Fruit fly (Drosophila melanogaster) whole organism, embryonic: ENCODE measurements around the gene mRpL13.
A peak's percentile ranks its signal among the peaks of the same experiment; 100 is the strongest.

Experiments
- Awh ChIP-seq: fragments of 200-800 bp; sonication (Bioruptor generic); IDR thresholded peaks from 2 replicates; pipeline ENCODE4, ENCODE4 v1.3.6; 2022; ENCODE audit warnings: missing biosample characterization, missing genetic modification characterization
- CG10209 ChIP-seq: fragments of 200-800 bp; sonication (Bioruptor generic); optimal IDR thresholded peaks from 3 replicates; lab custom pipeline; 2017; ENCODE audit warnings: missing biosample characterization, mild to moderate bottlenecking, missing genetic modification characterization, missing genetic modification reagents
- CG11560 ChIP-seq: fragments of 200-800 bp; sonication (Bioruptor generic); IDR thresholded peaks from 3 replicates; pipeline ENCODE4 v1.3.6; 2022; ENCODE audit warnings: missing biosample characterization, missing genetic modification characterization
- CG11695 ChIP-seq: fragments of 200-800 bp; sonication (Bioruptor generic); IDR thresholded peaks from 3 replicates; pipeline ENCODE4 v1.3.6; 2022; ENCODE audit warnings: missing biosample characterization, missing genetic modification characterization
- CG12071 ChIP-seq: fragments of 200-800 bp; sonication (Bioruptor generic); optimal IDR thresholded peaks from 3 replicates; lab custom pipeline; 2018; ENCODE audit warnings: missing biosample characterization, mild to moderate bottlenecking, missing genetic modification characterization
- CG13287 ChIP-seq: fragments of 200-800 bp; sonication (Bioruptor generic); IDR thresholded peaks from 2 replicates; pipeline ENCODE4 v1.3.6; 2022; ENCODE audit warnings: missing biosample characterization, missing genetic modification characterization; ENCODE audit not compliant: partially characterized antibody
- CG15601 ChIP-seq: fragments of 200-800 bp; sonication (Bioruptor generic); optimal IDR thresholded peaks from 3 replicates; lab custom pipeline; 2019; ENCODE audit warnings: missing biosample characterization, mild to moderate bottlenecking, missing genetic modification characterization, moderate library complexity
- CG17361 ChIP-seq: fragments of 200-800 bp; sonication (Bioruptor generic); IDR thresholded peaks from 3 replicates; pipeline ENCODE4 v1.3.6; 2022; ENCODE audit warnings: missing biosample characterization, missing genetic modification characterization
- CG3065 ChIP-seq: fragments of 200-800 bp; sonication (Bioruptor generic); optimal IDR thresholded peaks from 2 replicates; lab custom pipeline; 2016; ENCODE audit warnings: missing biosample characterization, missing genetic modification characterization
- CG4282 ChIP-seq: fragments of 200-800 bp; sonication (Bioruptor generic); optimal IDR thresholded peaks from 2 replicates; lab custom pipeline; 2016; ENCODE audit warnings: missing biosample characterization, missing genetic modification characterization
- CG4360 ChIP-seq: fragments of 200-800 bp; sonication (Bioruptor generic); IDR thresholded peaks from 2 replicates; pipeline ENCODE4 v1.3.6; 2022; ENCODE audit warnings: missing biosample characterization, missing genetic modification characterization
- CG4424 ChIP-seq: fragments of 200-800 bp; sonication (Bioruptor generic); optimal IDR thresholded peaks from 3 replicates; lab custom pipeline; 2016; ENCODE audit warnings: missing biosample characterization, missing genetic modification characterization
- CG7963 ChIP-seq: fragments of 200-800 bp; sonication (Bioruptor generic); IDR thresholded peaks from 3 replicates; pipeline ENCODE4 v1.3.6; 2022; ENCODE audit warnings: missing biosample characterization, missing genetic modification characterization; ENCODE audit not compliant: partially characterized antibody
- CG9932 ChIP-seq: fragments of 200-800 bp; sonication (Bioruptor generic); IDR thresholded peaks from 2 replicates; pipeline ENCODE4 v1.3.6; 2022; ENCODE audit warnings: missing biosample characterization, missing genetic modification characterization
- CHES-1-like ChIP-seq: fragments of 200-800 bp; sonication (Bioruptor generic); optimal IDR thresholded peaks from 2 replicates; lab custom pipeline; 2016; ENCODE audit warnings: missing biosample characterization, missing genetic modification characterization
- Camta ChIP-seq: fragments of 200-800 bp; sonication (Bioruptor generic); optimal IDR thresholded peaks from 2 replicates; lab custom pipeline; 2016; ENCODE audit warnings: missing biosample characterization, missing genetic modification characterization
- CoRest ChIP-seq: fragments of 200-800 bp; sonication (Bioruptor generic); optimal IDR thresholded peaks from 3 replicates; lab custom pipeline; 2018; ENCODE audit warnings: missing biosample characterization, mild to moderate bottlenecking, missing genetic modification characterization, moderate library complexity
- Dfd ChIP-seq, 2 experiments: fragments of >200 bp; optimal IDR thresholded peaks; 2 replicates each; lab custom pipeline; 2017; ENCODE audit warnings: missing biosample characterization in 2 of 2, missing genetic modification characterization in 2 of 2
- Dip3 ChIP-seq: fragments of 200-800 bp; sonication (Bioruptor generic); optimal IDR thresholded peaks from 3 replicates; lab custom pipeline; 2016; ENCODE audit warnings: missing biosample characterization, missing genetic modification characterization
- E2f2 ChIP-seq: fragments of 200-800 bp; sonication (Bioruptor generic); IDR thresholded peaks from 2 replicates; pipeline ENCODE4 v1.3.6; 2022; ENCODE audit warnings: missing biosample characterization, missing genetic modification characterization
- Eip74EF ChIP-seq, 2 experiments: fragments of 200-800 bp in 1 of 2; fragments of >200 bp in 1 of 2; sonication (Bioruptor generic) in 1 of 2; optimal IDR thresholded peaks; 2 replicates each; lab custom pipeline; 2017 to 2019; ENCODE audit warnings: missing biosample characterization in 2 of 2, missing genetic modification characterization in 2 of 2, mild to moderate bottlenecking in 1 of 2, moderate library complexity in 1 of 2
- HLH4C ChIP-seq: fragments of 200-800 bp; sonication (Bioruptor generic); IDR thresholded peaks from 3 replicates; pipeline ENCODE4 v1.3.6; 2022; ENCODE audit warnings: missing biosample characterization, missing genetic modification characterization; ENCODE audit not compliant: partially characterized antibody
- Hand ChIP-seq: fragments of 200-800 bp; sonication (Bioruptor generic); optimal IDR thresholded peaks from 2 replicates; lab custom pipeline; 2017; ENCODE audit warnings: mild to moderate bottlenecking, missing biosample characterization, missing genetic modification reagents, missing genetic modification characterization
- Lpt ChIP-seq: fragments of >200 bp; optimal IDR thresholded peaks from 2 replicates; lab custom pipeline; 2018; ENCODE audit warnings: missing biosample characterization, missing genetic modification characterization
- MTF-1 ChIP-seq: fragments of 200-800 bp; sonication (Bioruptor generic); optimal IDR thresholded peaks from 2 replicates; lab custom pipeline; 2018; ENCODE audit warnings: missing biosample characterization, mild to moderate bottlenecking, missing genetic modification characterization, borderline replicate concordance
- Max ChIP-seq: fragments of 200-800 bp; sonication (Bioruptor generic); optimal IDR thresholded peaks from 2 replicates; lab custom pipeline; 2016; ENCODE audit warnings: missing biosample characterization, mild to moderate bottlenecking, missing genetic modification characterization
- NK7.1 ChIP-seq: fragments of 200-800 bp; sonication (Bioruptor generic); optimal IDR thresholded peaks from 3 replicates; lab custom pipeline; 2016; ENCODE audit warnings: missing biosample characterization, missing genetic modification characterization
- Nf-YA ChIP-seq: fragments of 200-800 bp; sonication (Bioruptor generic); IDR thresholded peaks from 2 replicates; pipeline ENCODE4 v1.3.6; 2022; ENCODE audit warnings: missing biosample characterization, missing genetic modification characterization
- bbx ChIP-seq: fragments of 200-800 bp; sonication (Bioruptor generic); IDR thresholded peaks from 2 replicates; pipeline ENCODE4 v1.3.6; 2022; ENCODE audit warnings: missing biosample characterization, missing genetic modification characterization; ENCODE audit not compliant: partially characterized antibody
- chn ChIP-seq: fragments of 200-800 bp; sonication (Bioruptor generic); optimal IDR thresholded peaks from 2 replicates; lab custom pipeline; 2016; ENCODE audit warnings: missing biosample characterization, missing genetic modification characterization
- ci ChIP-seq: fragments of 200-800 bp; sonication (Bioruptor generic); IDR thresholded peaks from 3 replicates; pipeline ENCODE4 v1.3.6; 2022; ENCODE audit warnings: missing biosample characterization, missing genetic modification characterization
- crc ChIP-seq: fragments of 200-800 bp; sonication (Bioruptor generic); optimal IDR thresholded peaks from 2 replicates; lab custom pipeline; 2016; ENCODE audit warnings: missing biosample characterization, missing genetic modification characterization
- crp ChIP-seq, 2 experiments: fragments of 200-800 bp; sonication (Bioruptor generic); optimal IDR thresholded peaks; 2 replicates in 1 of 2; 3 replicates in 1 of 2; lab custom pipeline; 2017; ENCODE audit warnings: missing biosample characterization in 2 of 2, missing genetic modification characterization in 2 of 2, mild to moderate bottlenecking in 1 of 2, moderate library complexity in 1 of 2
- dysf ChIP-seq: fragments of 200-800 bp; sonication (Bioruptor generic); IDR thresholded peaks from 3 replicates; pipeline ENCODE4 v1.3.6; 2022; ENCODE audit warnings: missing biosample characterization, missing genetic modification characterization
- esg ChIP-seq: fragments of 200-800 bp; sonication (Bioruptor generic); conservative IDR thresholded peaks from 2 replicates; pipeline ENCODE4 v1.3.6; 2022; ENCODE audit warnings: missing biosample characterization, missing genetic modification characterization
- kay ChIP-seq: fragments of 200-800 bp; sonication (Bioruptor generic); optimal IDR thresholded peaks from 2 replicates; lab custom pipeline; 2016; ENCODE audit warnings: missing biosample characterization, missing genetic modification characterization
- knrl ChIP-seq: fragments of 200-800 bp; sonication (Bioruptor generic); IDR thresholded peaks from 3 replicates; pipeline ENCODE4 v1.3.6; 2022; ENCODE audit warnings: missing biosample characterization, missing genetic modification characterization; ENCODE audit not compliant: partially characterized antibody
- lab ChIP-seq: fragments of 200-800 bp; sonication (Bioruptor generic); optimal IDR thresholded peaks from 3 replicates; lab custom pipeline; 2017; ENCODE audit warnings: missing biosample characterization, missing genetic modification characterization, mild to moderate bottlenecking, moderate library complexity, missing genetic modification reagents
- lola ChIP-seq, 3 experiments: fragments of >200 bp in 2 of 3; fragments of 200-800 bp in 1 of 3; sonication (Bioruptor generic) in 1 of 3; optimal IDR thresholded peaks; 2 replicates each; lab custom pipeline; 2017 to 2019; ENCODE audit warnings: missing biosample characterization in 3 of 3, missing genetic modification characterization in 3 of 3, mild to moderate bottlenecking in 1 of 3, moderate library complexity in 1 of 3
- nerfin-2 ChIP-seq: fragments of 200-800 bp; sonication (Bioruptor generic); IDR thresholded peaks from 2 replicates; pipeline ENCODE4 v1.3.6; 2022; ENCODE audit warnings: missing biosample characterization, missing genetic modification characterization; ENCODE audit not compliant: partially characterized antibody
- sd ChIP-seq: fragments of 200-800 bp; sonication (Bioruptor generic); optimal IDR thresholded peaks from 3 replicates; lab custom pipeline; 2018; ENCODE audit warnings: missing biosample characterization, mild to moderate bottlenecking, missing genetic modification characterization, moderate library complexity
- sens-2 ChIP-seq: fragments of 200-800 bp; sonication (Bioruptor generic); IDR thresholded peaks from 2 replicates; pipeline ENCODE4 v1.3.6; 2022; ENCODE audit warnings: missing biosample characterization, missing genetic modification characterization
- sim ChIP-seq: fragments of 200-800 bp; sonication (Bioruptor generic); IDR thresholded peaks from 2 replicates; pipeline ENCODE4 v1.3.6; 2022; ENCODE audit warnings: missing biosample characterization, missing genetic modification characterization
- slbo ChIP-seq: fragments of 200-800 bp; sonication (Bioruptor generic); IDR thresholded peaks from 2 replicates; pipeline ENCODE4 v1.3.6; 2022; ENCODE audit warnings: missing biosample characterization, missing genetic modification characterization
- slp2 ChIP-seq: fragments of 200-800 bp; sonication (Bioruptor generic); optimal IDR thresholded peaks from 2 replicates; lab custom pipeline; 2016; ENCODE audit warnings: missing biosample characterization, missing genetic modification characterization
- trem ChIP-seq: fragments of 200-800 bp; optimal IDR thresholded peaks from 3 replicates; lab custom pipeline; 2019; ENCODE audit warnings: missing biosample characterization, mild to moderate bottlenecking, missing genetic modification characterization, moderate library complexity
- zfh2 ChIP-seq: fragments of 200-800 bp; sonication (Bioruptor generic); optimal IDR thresholded peaks from 2 replicates; lab custom pipeline; 2016; ENCODE audit warnings: missing biosample characterization, missing genetic modification characterization

Gene mRpL13

dm6 chr2L:18830587-18831528 lies 28.2 kb downstream of the mRpL13 start, which contains the start of the genes CG17597 and ScpX (continued):
- TF ChIP-seq crc: peak; percentile 25
- TF ChIP-seq nerfin-2 (GFP tag; lab: Robert Waterston, UW): peak; percentile 82
- TF ChIP-seq CG17361 (GFP tag; lab: Robert Waterston, UW): peak; percentile 84
- TF ChIP-seq CoRest (tag; lab: Kevin White, UChicago): peak; percentile 77
- TF ChIP-seq CG4282 (GFP tag; lab: Kevin White, UChicago): no peak
- TF ChIP-seq chn (GFP tag; lab: Kevin White, UChicago): peak; percentile 72
- peak; percentile 91 for TF ChIP-seq bbx (GFP tag; lab: Robert Waterston, UW)
- TF ChIP-seq CG13287 (GFP tag; lab: Robert Waterston, UW): peak; percentile 86
- peak; percentile 68 for TF ChIP-seq Max (GFP tag; lab: Kevin White, UChicago)
- no peak for TF ChIP-seq crp (GFP tag; optimal IDR thresholded peaks at IDR 0.05; lab: Kevin White, UChicago)
- 0 out of 3 replicates have a peak, but pooled peaks have one; percentile 20 for TF ChIP-seq CG11695 (GFP tag; lab: Robert Waterston, UW)
- peak; percentile 61 for TF ChIP-seq CG9932 (GFP tag; lab: Robert Waterston, UW)
- TF ChIP-seq trem (tag; lab: Kevin White, UChicago): peak; percentile 64
- TF ChIP-seq dysf (GFP tag; lab: Robert Waterston, UW): no peak; the same call in 2 of the 3 replicates
- TF ChIP-seq CG4360 (GFP tag; lab: Robert Waterston, UW): no peak
- TF ChIP-seq CG12071 (GFP tag; lab: Kevin White, UChicago): peak; percentile 43
- TF ChIP-seq CG7963: peak; percentile 88
- TF ChIP-seq esg (GFP tag; lab: Robert Waterston, UW): no peak
- TF ChIP-seq Nf-YA: no peak
- peak; percentile 75 for TF ChIP-seq lab (GFP tag; lab: Kevin White, UChicago)
- TF ChIP-seq CG4424 (GFP tag; lab: Kevin White, UChicago): peak; percentile 71
- peak; percentile 57 for TF ChIP-seq Camta
- TF ChIP-seq Dfd (GFP tag; optimal IDR thresholded peaks at IDR 0.05; lab: Kevin White, UChicago): no peak
- TF ChIP-seq CG10209 (GFP tag; lab: Kevin White, UChicago): peak; percentile 22
- no peak for TF ChIP-seq sd
- TF ChIP-seq sens-2 (GFP tag; lab: Robert Waterston, UW): no peak
- TF ChIP-seq CG3065 (GFP tag; lab: Kevin White, UChicago): peak; percentile 52
- TF ChIP-seq CHES-1-like (GFP tag; lab: Kevin White, UChicago): peak; percentile 57
- TF ChIP-seq Awh (GFP tag; lab: Robert Waterston, UW): no peak
- TF ChIP-seq Dip3: peak; percentile 60
- peak; percentile 53 for TF ChIP-seq kay
- peak; percentile 92 for TF ChIP-seq E2f2 (GFP tag; lab: Robert Waterston, UW)
- peak; percentile 67 for TF ChIP-seq slbo
- TF ChIP-seq Hand (GFP tag; lab: Kevin White, UChicago): no peak
- no peak for TF ChIP-seq NK7.1 (GFP tag; lab: Kevin White, UChicago)
- TF ChIP-seq CG11560 (tag; lab: Robert Waterston, UW): peak; percentile 82
- TF ChIP-seq HLH4C (GFP tag; lab: Robert Waterston, UW): peak; percentile 90
- TF ChIP-seq lola (GFP tag; optimal IDR thresholded peaks at IDR 0.05; lab: Kevin White, UChicago): peak in 1 of 3 experiments; percentile 71
- TF ChIP-seq zfh2: peak; percentile 71
- no peak for TF ChIP-seq Lpt (GFP tag; lab: Kevin White, UChicago)
- TF ChIP-seq slp2 (GFP tag; lab: Kevin White, UChicago): peak; percentile 20
- peak; percentile 59; the same call in 1 of the 3 replicates for TF ChIP-seq ci (GFP tag; lab: Robert Waterston, UW)
- peak; percentile 46 for TF ChIP-seq CG15601 (tag; lab: Kevin White, UChicago)
- no peak for TF ChIP-seq MTF-1 (GFP tag; lab: Kevin White, UChicago)
- TF ChIP-seq knrl (GFP tag; lab: Robert Waterston, UW): peak; percentile 76
- TF ChIP-seq sim (GFP tag; lab: Robert Waterston, UW): no peak
- no peak for TF ChIP-seq Eip74EF (GFP tag; optimal IDR thresholded peaks at IDR 0.05; lab: Kevin White, UChicago)
